Worm (Caenorhabditis elegans): Measurements from ENCODE around the gene acd-4.
A peak's percentile ranks its signal among the peaks of the same experiment; 100 is the strongest.

Gene acd-4

ce11 chrV:8632788-8633187, 5.2 kb upstream of the acd-4 start:
- TF ChIP-seq egl-5 (tag; optimal IDR thresholded peaks at IDR 0.05) (no peak), nhr-23 (tag; optimal IDR thresholded peaks at IDR 0.05) (no peak), pha-4 (tag; optimal IDR thresholded peaks at IDR 0.05) (no peak), fkh-2 (tag; optimal IDR thresholded peaks at IDR 0.05) (no peak), nhr-28 (tag; optimal IDR thresholded peaks at IDR 0.05) (no peak), nhr-67 (tag; optimal IDR thresholded peaks at IDR 0.05) (no peak), ceh-16 (tag; optimal IDR thresholded peaks at IDR 0.05) (no peak), nhr-76 (tag; optimal IDR thresholded peaks at IDR 0.05) (no peak), nhr-77 (tag; optimal IDR thresholded peaks at IDR 0.05) (no peak), unc-39 (tag; optimal IDR thresholded peaks at IDR 0.05) (no peak), eor-1 (tag; optimal IDR thresholded peaks at IDR 0.05) (no peak)

ce11 chrV:8635575-8635974, 2.4 kb upstream of the acd-4 start, which contains the start of gene oac-29:
Gene oac-29 (minus strand): TSS chrV:8635675.
- TF ChIP-seq unc-62 (GFP tag; optimal IDR thresholded peaks at IDR 0.05) (no peak), nhr-237 (tag; optimal IDR thresholded peaks at IDR 0.05) (no peak), hmg-11 (tag; optimal IDR thresholded peaks at IDR 0.05) (no peak), mml-1 (tag; optimal IDR thresholded peaks at IDR 0.05) (no peak), nhr-11 (tag; optimal IDR thresholded peaks at IDR 0.05) (no peak), lsy-12 (tag; optimal IDR thresholded peaks at IDR 0.05) (no peak), sea-2 (GFP tag; optimal IDR thresholded peaks at IDR 0.05) (no peak), skn-1 (tag; optimal IDR thresholded peaks at IDR 0.05) (no peak), egl-5 (tag; optimal IDR thresholded peaks at IDR 0.05) (no peak), nhr-12 (tag; optimal IDR thresholded peaks at IDR 0.05) (no peak), unc-39 (tag; optimal IDR thresholded peaks at IDR 0.05) (no peak), nhr-76 (tag; optimal IDR thresholded peaks at IDR 0.05) (no peak), nhr-25 (tag; optimal IDR thresholded peaks at IDR 0.05) (no peak), eor-1 (tag; optimal IDR thresholded peaks at IDR 0.05) (no peak), tbx-2 (tag; optimal IDR thresholded peaks at IDR 0.05) (no peak), elt-1 (tag; optimal IDR thresholded peaks at IDR 0.05) (no peak), pha-4 (tag; optimal IDR thresholded peaks at IDR 0.05) (no peak)

- TF ChIP-seq daf-12 (tag; optimal IDR thresholded peaks at IDR 0.05) = no peak
Measured at ce11 chrV:8636907-8637306, 1.1 kb upstream of the acd-4 start, which contains the start of gene grl-12. Gene grl-12 (minus strand): TSS chrV:8637007.

- TF ChIP-seq nhr-25 (tag; optimal IDR thresholded peaks at IDR 0.05) (no peak), egl-5 (tag; optimal IDR thresholded peaks at IDR 0.05) (no peak), daf-12 (tag; optimal IDR thresholded peaks at IDR 0.05) (no peak), ztf-11 (tag; optimal IDR thresholded peaks at IDR 0.05) (no peak), pqm-1 (tag; optimal IDR thresholded peaks at IDR 0.05) (no peak), nhr-12 (tag; optimal IDR thresholded peaks at IDR 0.05) (no peak), ceh-82 (tag; optimal IDR thresholded peaks at IDR 0.05) (no peak), snpc-4 (tag; optimal IDR thresholded peaks at IDR 0.05) (no peak), ztf-4 (tag; optimal IDR thresholded peaks at IDR 0.05) (no peak), lin-39 (tag; optimal IDR thresholded peaks at IDR 0.05) (no peak), jun-1 (tag; optimal IDR thresholded peaks at IDR 0.05) (no peak), elt-3 (tag; optimal IDR thresholded peaks at IDR 0.05) (no peak), nhr-237 (tag; optimal IDR thresholded peaks at IDR 0.05) (no peak), zag-1 (tag; optimal IDR thresholded peaks at IDR 0.05) (no peak), unc-39 (tag; optimal IDR thresholded peaks at IDR 0.05) (no peak), mdl-1 (tag; optimal IDR thresholded peaks at IDR 0.05) (no peak)
Measured at ce11 chrV:8641266-8641665, 3.2 kb downstream of the acd-4 start, which contains the start of gene F28A12.3. Gene F28A12.3 (minus strand): TSS chrV:8641366.

- TF ChIP-seq lin-15B (tag; optimal IDR thresholded peaks at IDR 0.05) = no peak
- TF ChIP-seq elt-2 (tag; optimal IDR thresholded peaks at IDR 0.05) = peak; percentile 17
Measured at ce11 chrV:8643093-8643492, 5.1 kb downstream of the acd-4 start, which contains the start of gene asp-13. Gene asp-13 (minus strand): TSS chrV:8643193.

Measured in whole organism, L3 larva.